Worm (Caenorhabditis elegans): ENCODE results near the gene srj-42.

Gene srj-42

DNA sequence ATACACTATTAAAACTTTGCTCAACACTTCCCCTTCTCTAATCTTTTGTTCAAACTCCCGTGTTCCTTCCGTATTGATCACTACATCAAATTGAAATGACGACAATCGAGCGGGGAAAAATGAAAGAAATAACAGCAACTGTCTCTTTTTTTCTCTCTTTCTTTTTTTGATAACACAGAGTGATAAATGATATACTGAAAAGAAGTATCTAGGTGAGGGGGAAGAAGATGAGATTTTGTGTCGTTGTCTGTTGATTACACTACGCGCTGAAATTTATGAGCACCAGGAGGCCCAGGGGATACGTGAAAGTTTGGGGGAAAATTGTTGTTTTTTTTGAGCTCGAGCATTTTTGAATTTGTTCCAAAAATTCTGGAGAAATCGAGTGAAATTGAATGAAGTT lies 22.0 kb upstream of the srj-42 start:
- TF ChIP-seq hlh-1 (tag; optimal IDR thresholded peaks at IDR 0.05) (peak; percentile 44), bed-3 (GFP tag; optimal IDR thresholded peaks at IDR 0.05) (no peak), unc-62 (GFP tag; optimal IDR thresholded peaks at IDR 0.05) (peak; percentile 55)

DNA sequence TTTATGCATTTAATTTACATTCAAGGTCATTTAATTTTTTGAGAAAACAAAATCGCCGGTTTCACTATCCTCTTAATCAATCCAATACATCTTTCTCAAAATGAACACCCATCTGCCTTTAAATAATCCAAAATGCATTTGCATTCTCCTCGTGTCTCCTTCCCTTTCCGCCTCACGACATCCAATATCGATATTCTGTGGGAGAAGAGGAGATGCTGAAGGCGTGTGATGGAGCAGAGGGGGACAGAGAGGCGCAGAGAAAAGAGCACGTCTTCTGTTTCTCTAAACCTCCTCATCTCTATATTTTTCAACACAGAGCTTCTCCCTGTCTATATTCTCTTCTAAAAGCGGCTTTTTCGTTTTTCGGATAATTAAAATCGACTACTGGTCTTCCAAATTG lies 7.5 kb upstream of the srj-42 start, which contains the start of gene Y73F8A.5:
Y73F8A.5 (plus strand) TSS at position 321 of the 400 bp plus-strand sequence.
- TF ChIP-seq tbx-8 (GFP tag; optimal IDR thresholded peaks at IDR 0.05) (no peak), ces-1 (GFP tag; optimal IDR thresholded peaks at IDR 0.05) (peak; percentile 88), mls-2 (tag; optimal IDR thresholded peaks at IDR 0.05) (no peak), M03D4.4 (tag; optimal IDR thresholded peaks at IDR 0.05) (no peak), mep-1 (tag; optimal IDR thresholded peaks at IDR 0.05) (peak; percentile 37), drap-1 (GFP tag; optimal IDR thresholded peaks at IDR 0.05) (no peak)

DNA sequence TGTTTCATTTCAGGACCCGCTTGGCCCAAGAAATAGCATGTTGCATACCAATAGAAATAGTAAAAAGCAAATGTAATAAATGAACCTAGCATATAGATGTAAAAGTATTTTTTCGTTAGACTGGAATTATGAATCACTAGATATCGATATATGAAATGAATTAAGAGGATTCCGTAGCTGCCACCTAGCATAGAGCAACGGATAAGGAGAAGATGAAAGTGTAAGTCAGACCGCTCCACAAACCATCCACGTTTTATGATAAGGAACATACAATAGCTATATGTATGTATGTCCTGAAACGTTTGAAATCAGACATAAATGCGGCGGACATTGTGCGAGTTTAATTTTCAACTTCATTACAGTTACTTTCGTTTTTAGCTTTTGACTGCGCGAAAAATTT lies 982 bp downstream of the srj-42 start:
- no peak for TF ChIP-seq ces-1 (GFP tag; optimal IDR thresholded peaks at IDR 0.05)

- no peak for TF ChIP-seq mls-2 (tag; optimal IDR thresholded peaks at IDR 0.05)
- TF ChIP-seq nhr-28 (tag; optimal IDR thresholded peaks at IDR 0.05) = no peak
- TF ChIP-seq cnd-1 (tag; optimal IDR thresholded peaks at IDR 0.05) = no peak
- no peak for TF ChIP-seq ceh-39 (tag; optimal IDR thresholded peaks at IDR 0.05)
- no peak for TF ChIP-seq drap-1 (GFP tag; optimal IDR thresholded peaks at IDR 0.05)
- no peak for TF ChIP-seq elt-3 (tag; optimal IDR thresholded peaks at IDR 0.05)
- TF ChIP-seq sem-2 (GFP tag; optimal IDR thresholded peaks at IDR 0.05) = no peak
- no peak for TF ChIP-seq lin-32 (GFP tag; optimal IDR thresholded peaks at IDR 0.05)
- no peak for TF ChIP-seq unc-120 (tag; optimal IDR thresholded peaks at IDR 0.05; ENCODE audit: poor library complexity, severe bottlenecking)
- TF ChIP-seq blmp-1 (tag; optimal IDR thresholded peaks at IDR 0.05) = no peak
Observed at ce11 chrIV:15245655-15246054, 6.4 kb downstream of the srj-42 start, which contains the start of gene Y73F8A.36. Y73F8A.36 (plus strand) TSS chrIV:15245955.

DNA sequence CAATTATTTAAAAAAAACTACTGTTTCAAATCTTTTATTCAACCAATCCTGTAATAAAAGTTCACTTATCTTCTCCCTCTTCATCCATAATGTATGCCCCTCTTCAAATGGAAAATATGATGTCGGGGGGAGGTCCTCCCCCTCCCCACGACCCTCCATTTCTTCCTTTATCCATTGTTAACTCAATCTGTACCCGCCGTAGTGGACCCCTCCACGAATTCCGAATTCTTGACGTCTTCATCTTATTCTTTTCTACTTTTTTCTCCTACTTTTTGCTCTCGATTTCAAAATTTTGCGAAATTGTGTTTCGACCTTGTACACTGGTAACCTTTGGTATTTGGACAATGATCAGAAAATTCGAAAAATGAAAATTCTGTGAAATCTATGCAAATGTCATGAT lies 16.2 kb downstream of the srj-42 start, which contains the start of gene lgc-52:
lgc-52 (plus strand) TSS at position 268 of the 400 bp plus-strand sequence.
- peak; percentile 62 for TF ChIP-seq ces-1 (GFP tag; optimal IDR thresholded peaks at IDR 0.05)
- TF ChIP-seq elt-3 (tag; optimal IDR thresholded peaks at IDR 0.05) = no peak

DNA sequence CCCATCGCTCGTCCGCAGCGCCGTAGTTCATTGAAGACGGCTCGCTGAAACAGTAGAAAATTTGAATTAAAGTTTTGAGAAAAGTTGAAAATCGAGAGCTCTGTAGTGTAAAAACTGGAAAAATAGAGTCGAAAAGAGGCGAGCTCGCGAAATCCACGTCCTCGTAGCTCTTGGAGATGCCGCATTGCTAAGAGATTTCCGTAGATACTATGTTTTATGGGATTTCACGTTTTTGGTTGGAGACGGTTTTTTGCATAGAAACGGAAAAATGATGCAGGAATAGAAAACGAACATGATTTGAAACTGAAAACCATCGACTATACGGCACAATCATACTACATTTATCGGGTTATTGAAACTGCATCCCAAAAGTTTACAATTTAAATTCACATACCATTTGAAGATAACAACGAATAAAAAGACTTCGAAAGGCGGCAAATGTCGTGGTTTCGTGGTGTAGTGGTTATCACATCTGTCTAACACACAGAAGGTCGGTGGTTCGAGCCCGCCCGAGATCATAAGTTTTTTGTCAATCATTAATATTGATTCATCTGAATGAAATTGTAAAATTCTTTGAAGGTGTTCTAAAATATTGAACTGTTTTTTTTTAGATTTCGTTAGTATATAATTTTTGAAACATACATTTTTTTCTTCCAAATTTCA lies 17.0 kb downstream of the srj-42 start, which contains the start of gene pkd-2:
pkd-2 (minus strand) TSS at position 51 of the 663 bp plus-strand sequence.
- TF ChIP-seq flh-1 (GFP tag; optimal IDR thresholded peaks at IDR 0.05) = no peak
- no peak for TF ChIP-seq sptf-1 (tag; optimal IDR thresholded peaks at IDR 0.05)
- TF ChIP-seq ham-2 (GFP tag; optimal IDR thresholded peaks at IDR 0.05) = no peak
- no peak for TF ChIP-seq ceh-83 (GFP tag; optimal IDR thresholded peaks at IDR 0.05)
- TF ChIP-seq nhr-2 (tag; optimal IDR thresholded peaks at IDR 0.05) = no peak
- TF ChIP-seq sem-2 (GFP tag; optimal IDR thresholded peaks at IDR 0.05) = no peak
- no peak for TF ChIP-seq ceh-43 (GFP tag; optimal IDR thresholded peaks at IDR 0.05)

ce11 chrIV:15234272-15234671 lies 17.8 kb downstream of the srj-42 start:
- TF ChIP-seq nhr-2 (tag; optimal IDR thresholded peaks at IDR 0.05) (no peak), hlh-1 (tag; optimal IDR thresholded peaks at IDR 0.05) (no peak), zip-8 (tag; optimal IDR thresholded peaks at IDR 0.05) (peak; percentile 29)

- TF ChIP-seq blmp-1 (tag; optimal IDR thresholded peaks at IDR 0.05) = no peak
- no peak for TF ChIP-seq unc-62 (GFP tag; optimal IDR thresholded peaks at IDR 0.05)
- TF ChIP-seq ceh-39 (tag; optimal IDR thresholded peaks at IDR 0.05) = no peak
- TF ChIP-seq lsy-2 (tag; optimal IDR thresholded peaks at IDR 0.05) = no peak
- TF ChIP-seq nhr-2 (tag; optimal IDR thresholded peaks at IDR 0.05) = no peak
- no peak for TF ChIP-seq ces-1 (GFP tag; optimal IDR thresholded peaks at IDR 0.05)
- no peak for TF ChIP-seq nhr-237 (tag; optimal IDR thresholded peaks at IDR 0.05)
- no peak for TF ChIP-seq flh-1 (GFP tag; optimal IDR thresholded peaks at IDR 0.05)
- no peak for TF ChIP-seq snpc-4 (tag; optimal IDR thresholded peaks at IDR 0.05)
- no peak for TF ChIP-seq mep-1 (tag; optimal IDR thresholded peaks at IDR 0.05)
- TF ChIP-seq ceh-83 (GFP tag; optimal IDR thresholded peaks at IDR 0.05) = no peak
- no peak for TF ChIP-seq drap-1 (GFP tag; optimal IDR thresholded peaks at IDR 0.05)
- TF ChIP-seq pha-4 (tag; optimal IDR thresholded peaks at IDR 0.05) = no peak
- no peak for TF ChIP-seq M03D4.4 (tag; optimal IDR thresholded peaks at IDR 0.05)
- TF ChIP-seq lin-13 (tag; optimal IDR thresholded peaks at IDR 0.05) = no peak
- no peak for TF ChIP-seq nhr-12 (tag; optimal IDR thresholded peaks at IDR 0.05)
- no peak for TF ChIP-seq mls-2 (tag; optimal IDR thresholded peaks at IDR 0.05)
- no peak for TF ChIP-seq ceh-43 (GFP tag; optimal IDR thresholded peaks at IDR 0.05)
- no peak for TF ChIP-seq unc-120 (tag; optimal IDR thresholded peaks at IDR 0.05; ENCODE audit: poor library complexity, severe bottlenecking)
- TF ChIP-seq ham-2 (GFP tag; optimal IDR thresholded peaks at IDR 0.05) = no peak
Observed at ce11 chrIV:15220253-15220652, 31.8 kb downstream of the srj-42 start, which contains the start of gene Y40H7A.11. Y40H7A.11 (minus strand) TSS chrIV:15220353.
